Fruit fly (Drosophila melanogaster): ENCODE data around the gene BBS8.

BBS8 gene

dm6 chr2L:429680-430484 lies 7.2 kb downstream of the BBS8 start (continued):
- TF ChIP-seq zfh2 (GFP tag; optimal IDR thresholded peaks at IDR 0.05) = peak; percentile 43
- TF ChIP-seq pnt (GFP tag; optimal IDR thresholded peaks at IDR 0.05) = peak; percentile 48
- TF ChIP-seq trh (GFP tag; optimal IDR thresholded peaks at IDR 0.05) = no peak
- TF ChIP-seq fd64A (GFP tag; optimal IDR thresholded peaks at IDR 0.05) = no peak
- no peak for TF ChIP-seq vnd (GFP tag; IDR thresholded peaks at IDR 0.05; ENCODE audit: partially characterized antibody)
- peak in 1 of 2 experiments; percentile 39 for TF ChIP-seq Hr51 (GFP tag; optimal IDR thresholded peaks at IDR 0.05)
- TF ChIP-seq Hey (tag; optimal IDR thresholded peaks at IDR 0.05) = no peak
- peak; percentile 64 for TF ChIP-seq Hsf (GFP tag; optimal IDR thresholded peaks at IDR 0.05)
- peak; percentile 55 for TF ChIP-seq Antp (GFP tag; optimal IDR thresholded peaks at IDR 0.05)
- TF ChIP-seq Lhr (GFP tag; optimal IDR thresholded peaks at IDR 0.05) = no peak
- no peak for TF ChIP-seq sob (GFP tag; IDR thresholded peaks at IDR 0.05)
- TF ChIP-seq pzg (GFP tag; optimal IDR thresholded peaks at IDR 0.05) = no peak
- no peak for TF ChIP-seq Dp (GFP tag; optimal IDR thresholded peaks at IDR 0.05)
- TF ChIP-seq nom (GFP tag; optimal IDR thresholded peaks at IDR 0.05) = peak; percentile 10
- TF ChIP-seq p53 (GFP tag; optimal IDR thresholded peaks at IDR 0.05) = no peak
- TF ChIP-seq Xrp1 (GFP tag; IDR thresholded peaks at IDR 0.05) = peak; percentile 84
- no peak for TF ChIP-seq Atf-2 (GFP tag; optimal IDR thresholded peaks at IDR 0.05)
- peak; percentile 72 for TF ChIP-seq jumu (GFP tag; optimal IDR thresholded peaks at IDR 0.05)
- TF ChIP-seq CG13424 (tag; optimal IDR thresholded peaks at IDR 0.05) = peak; percentile 17
- no peak for TF ChIP-seq pan (optimal IDR thresholded peaks at IDR 0.05)
- TF ChIP-seq pan (GFP tag; optimal IDR thresholded peaks at IDR 0.05 in 1 of 2, IDR thresholded peaks at IDR 0.05 in 1 of 2) = peak in 1 of 2 experiments; percentile 37
- peak; percentile 9; the same call in 1 of the 2 replicates for TF ChIP-seq CG31224 (GFP tag; IDR thresholded peaks at IDR 0.05)
- 0 out of 3 replicates have a peak, but pooled peaks have one; percentile 32 for TF ChIP-seq knrl (GFP tag; IDR thresholded peaks at IDR 0.05; ENCODE audit: partially characterized antibody)
- peak; percentile 29 for TF ChIP-seq PHDP (tag; optimal IDR thresholded peaks at IDR 0.05)
- TF ChIP-seq Aef1 (GFP tag; IDR thresholded peaks at IDR 0.05) = peak; percentile 42; the same call in 2 of the 3 replicates
- TF ChIP-seq CG3838 (GFP tag; optimal IDR thresholded peaks at IDR 0.05) = no peak
- TF ChIP-seq stwl (tag; optimal IDR thresholded peaks at IDR 0.05) = no peak
- peak; percentile 36 for TF ChIP-seq shn (GFP tag; optimal IDR thresholded peaks at IDR 0.05)
- no peak; the same call in 2 of the 3 replicates for TF ChIP-seq otp (GFP tag; IDR thresholded peaks at IDR 0.05)
- TF ChIP-seq CG14965 (GFP tag; optimal IDR thresholded peaks at IDR 0.05; ENCODE audit: borderline replicate concordance) = no peak
- TF ChIP-seq Lpt (GFP tag; optimal IDR thresholded peaks at IDR 0.05) = no peak
- no peak for TF ChIP-seq HLHmδ (GFP tag; optimal IDR thresholded peaks at IDR 0.05)
- TF ChIP-seq Myb (GFP tag; optimal IDR thresholded peaks at IDR 0.05) = peak; percentile 44
- TF ChIP-seq Scr (GFP tag; IDR thresholded peaks at IDR 0.05; ENCODE audit: partially characterized antibody) = no peak
- peak; percentile 14 for TF ChIP-seq CG17802 (tag; optimal IDR thresholded peaks at IDR 0.05)
- no peak for TF ChIP-seq ftz-f1 (GFP tag; optimal IDR thresholded peaks at IDR 0.05)
- peak; percentile 42 for TF ChIP-seq CG13624 (GFP tag; optimal IDR thresholded peaks at IDR 0.05)
- TF ChIP-seq CG34422 (GFP tag; IDR thresholded peaks at IDR 0.05) = 0 out of 3 replicates have a peak, but pooled peaks have one; percentile 24
- no peak for TF ChIP-seq CG14667 (GFP tag; IDR thresholded peaks at IDR 0.05)
- peak; percentile 61 for TF ChIP-seq Gug (GFP tag; IDR thresholded peaks at IDR 0.05)
- no peak for TF ChIP-seq CG17612 (GFP tag; IDR thresholded peaks at IDR 0.05)
- no peak for TF ChIP-seq gcm (GFP tag; optimal IDR thresholded peaks at IDR 0.05)
- no peak for TF ChIP-seq CG7271 (tag; optimal IDR thresholded peaks at IDR 0.05)
- no peak for TF ChIP-seq gcm2 (GFP tag; optimal IDR thresholded peaks at IDR 0.05)
- no peak for TF ChIP-seq sr (GFP tag; IDR thresholded peaks at IDR 0.05)
- TF ChIP-seq CG6683 (GFP tag; optimal IDR thresholded peaks at IDR 0.05) = no peak
- TF ChIP-seq lbe (GFP tag; optimal IDR thresholded peaks at IDR 0.05) = peak; percentile 91
- no peak for TF ChIP-seq bowl (GFP tag; IDR thresholded peaks at IDR 0.05)
- peak; percentile 38 for TF ChIP-seq CG4424 (GFP tag; optimal IDR thresholded peaks at IDR 0.05)
